Worm (Caenorhabditis elegans): ENCODE data around the gene F07C6.6.

F07C6.6 gene

ce11 chrIV:12781804-12782449, 10.7 kb upstream of the F07C6.6 start (continued):
- TF ChIP-seq nfya-2 (GFP tag; IDR thresholded peaks at IDR 0.05) (no peak), sptf-2 (GFP tag; optimal IDR thresholded peaks at IDR 0.05) (no peak), let-526 (GFP tag; IDR thresholded peaks at IDR 0.05) (no peak), Y67H2A.10 (GFP tag; conservative IDR thresholded peaks at IDR 0.05) (no peak), cebp-1 (GFP tag; IDR thresholded peaks at IDR 0.05) (no peak), cebp-1 (tag; optimal IDR thresholded peaks at IDR 0.05) (no peak), attf-3 (GFP tag; conservative IDR thresholded peaks at IDR 0.05) (peak; percentile 52; the same call in 1 of the 2 replicates), ccch-3 (GFP tag; optimal IDR thresholded peaks at IDR 0.05) (no peak), madf-10 (tag; optimal IDR thresholded peaks at IDR 0.05) (no peak), ceh-58 (GFP tag; IDR thresholded peaks at IDR 0.05) (no peak), unc-62 (GFP tag; optimal IDR thresholded peaks at IDR 0.05) (no peak), C06A6.2 (GFP tag; conservative IDR thresholded peaks at IDR 0.05) (no peak), mes-4 (tag; optimal IDR thresholded peaks at IDR 0.05) (no peak), pha-4 (tag; optimal IDR thresholded peaks at IDR 0.05) (no peak), hsf-1 (GFP tag; IDR thresholded peaks at IDR 0.05) (peak; percentile 56; the same call in 1 of the 2 replicates), zim-3 (tag; optimal IDR thresholded peaks at IDR 0.05) (no peak), dox-1 (GFP tag; IDR thresholded peaks at IDR 0.05) (no peak; the same call in 1 of the 2 replicates), egl-44 (GFP tag; IDR thresholded peaks at IDR 0.05) (no peak), mcd-1 (GFP tag; IDR thresholded peaks at IDR 0.05) (peak; percentile 58), Y53F4B.3 (GFP tag; IDR thresholded peaks at IDR 0.05) (no peak), attf-5 (GFP tag; optimal IDR thresholded peaks at IDR 0.05) (no peak), ceh-91 (GFP tag; IDR thresholded peaks at IDR 0.05) (peak; percentile 40; the same call in 1 of the 2 replicates), C17E4.6 (GFP tag; IDR thresholded peaks at IDR 0.05) (peak; percentile 75; the same call in 1 of the 2 replicates), repo-1 (tag; optimal IDR thresholded peaks at IDR 0.05) (no peak), ceh-100 (GFP tag; IDR thresholded peaks at IDR 0.05) (peak; percentile 43), cebp-2 (GFP tag; IDR thresholded peaks at IDR 0.05) (no peak), nfyb-1 (GFP tag; IDR thresholded peaks at IDR 0.05) (peak; percentile 69; the same call in 1 of the 2 replicates), ceh-40 (GFP tag; IDR thresholded peaks at IDR 0.05) (no peak), egl-18 (GFP tag; IDR thresholded peaks at IDR 0.05) (no peak), lsl-1 (GFP tag; optimal IDR thresholded peaks at IDR 0.05) (peak; percentile 65), F52B5.7 (tag; optimal IDR thresholded peaks at IDR 0.05) (no peak), him-1 (tag; optimal IDR thresholded peaks at IDR 0.05) (peak; percentile 81), F23B12.7 (tag; optimal IDR thresholded peaks at IDR 0.05; ENCODE audit: insufficient read depth) (no peak), B0336.3 (GFP tag; IDR thresholded peaks at IDR 0.05) (0 out of 2 replicates have a peak, but pooled peaks have one; percentile 36), F39B2.1 (GFP tag; IDR thresholded peaks at IDR 0.05) (no peak), Y79H2A.3 (GFP tag; conservative IDR thresholded peaks at IDR 0.05) (no peak), K12H6.12 (tag; optimal IDR thresholded peaks at IDR 0.05) (no peak), F33H1.4 (GFP tag; IDR thresholded peaks at IDR 0.05) (peak; percentile 60), unc-130 (GFP tag; optimal IDR thresholded peaks at IDR 0.05) (no peak), aptf-3 (GFP tag; IDR thresholded peaks at IDR 0.05) (no peak), nhr-90 (tag; optimal IDR thresholded peaks at IDR 0.05) (no peak), snpc-1.1 (tag; optimal IDR thresholded peaks at IDR 0.05; ENCODE audit: insufficient read depth) (peak; percentile 93), hrde-1 (tag; optimal IDR thresholded peaks at IDR 0.05; ENCODE audit: borderline replicate concordance) (no peak), F55B11.4 (tag; optimal IDR thresholded peaks at IDR 0.05; ENCODE audit: borderline replicate concordance, insufficient read depth) (no peak), ets-4 (GFP tag; optimal IDR thresholded peaks at IDR 0.05) (no peak), tbx-9 (tag; optimal IDR thresholded peaks at IDR 0.05; ENCODE audit: borderline replicate concordance) (no peak), B0019.2 (GFP tag; conservative IDR thresholded peaks at IDR 0.05) (0 out of 2 replicates have a peak, but pooled peaks have one; percentile 31), fkh-3 (tag; optimal IDR thresholded peaks at IDR 0.05) (no peak)
